Worm (Caenorhabditis elegans): ENCODE measurements around the gene F42A6.6.
A peak's percentile ranks its signal among the peaks of the same experiment; 100 is the strongest.

The F42A6.6 gene

DNA sequence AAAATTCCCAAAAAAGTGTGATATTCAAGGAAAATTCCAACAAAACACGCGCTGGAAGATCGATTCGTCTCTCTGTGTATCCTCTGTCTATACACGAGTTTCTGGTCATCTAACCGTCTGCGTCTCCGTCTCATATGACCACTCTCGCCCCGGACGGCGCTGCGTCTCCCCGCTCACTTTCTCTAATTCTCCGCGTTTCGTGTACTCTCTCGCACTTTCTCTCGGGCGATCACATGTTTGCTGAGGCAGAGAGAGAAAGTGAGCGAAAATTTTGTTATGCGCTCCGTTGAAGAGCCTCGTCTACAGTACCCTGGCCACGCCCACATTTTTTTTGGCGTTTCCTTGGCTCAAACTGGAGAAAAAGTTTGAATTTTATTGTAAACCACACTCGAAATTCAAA lies 47.9 kb upstream of the F42A6.6 start (continued):
- TF ChIP-seq hlh-30 (tag; optimal IDR thresholded peaks at IDR 0.05; ENCODE audit: insufficient read depth) (peak; percentile 100), ztf-7 (tag; optimal IDR thresholded peaks at IDR 0.05) (no peak), tra-1 (GFP tag; IDR thresholded peaks at IDR 0.05) (0 out of 2 replicates have a peak, but pooled peaks have one; percentile 46), duxl-1 (tag; optimal IDR thresholded peaks at IDR 0.05; ENCODE audit: poor library complexity) (peak; percentile 83), pqm-1 (tag; optimal IDR thresholded peaks at IDR 0.05) (no peak), fos-1 (tag; optimal IDR thresholded peaks at IDR 0.05) (no peak), jun-1 (tag; optimal IDR thresholded peaks at IDR 0.05) (peak; percentile 80), zag-1 (tag; optimal IDR thresholded peaks at IDR 0.05) (no peak), nhr-28 (tag; optimal IDR thresholded peaks at IDR 0.05) (peak; percentile 84), lin-15B (tag; optimal IDR thresholded peaks at IDR 0.05) (no peak), Y48G9A.11 (GFP tag; IDR thresholded peaks at IDR 0.05) (peak; percentile 41; the same call in 1 of the 2 replicates), lim-7 (GFP tag; IDR thresholded peaks at IDR 0.05) (no peak), dmd-9 (GFP tag; IDR thresholded peaks at IDR 0.05) (0 out of 2 replicates have a peak, but pooled peaks have one; percentile 50), nhr-76 (tag; optimal IDR thresholded peaks at IDR 0.05) (no peak), hmg-1.1 (GFP tag; IDR thresholded peaks at IDR 0.05) (peak; percentile 95), snpc-4 (tag; optimal IDR thresholded peaks at IDR 0.05) (no peak), nhr-77 (tag; optimal IDR thresholded peaks at IDR 0.05) (peak; percentile 60), R02D3.7 (tag; optimal IDR thresholded peaks at IDR 0.05) (no peak), ama-1 (optimal IDR thresholded peaks at IDR 0.05) (no peak), aha-1 (tag) (peak; percentile 99), mep-1 (tag; optimal IDR thresholded peaks at IDR 0.05) (peak; percentile 91), mdl-1 (tag; optimal IDR thresholded peaks at IDR 0.05) (peak; percentile 82 to 92), mxl-2 (GFP tag; conservative IDR thresholded peaks at IDR 0.05) (no peak), Y105C5A.15 (GFP tag; IDR thresholded peaks at IDR 0.05) (no peak), Y5F2A.4 (GFP tag; optimal IDR thresholded peaks at IDR 0.05) (no peak)

DNA sequence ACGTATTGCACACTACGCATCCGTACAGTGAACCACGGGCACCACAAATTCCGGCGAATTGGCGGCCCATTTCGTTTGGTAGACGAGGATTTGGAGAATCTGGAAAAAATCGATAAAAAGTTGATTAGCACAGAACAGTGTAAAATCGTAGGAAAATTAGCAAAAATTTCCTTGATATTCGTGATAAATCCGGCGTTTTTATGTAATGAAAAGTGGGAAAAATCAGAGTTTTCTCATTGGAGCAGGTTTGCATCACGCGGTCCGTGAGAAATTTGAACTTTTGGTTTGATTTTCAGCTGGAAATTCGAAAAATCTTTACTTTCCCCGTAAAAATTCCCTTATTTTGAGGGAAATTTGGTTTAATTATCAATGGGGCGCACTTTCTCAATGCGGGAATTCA lies 47.4 kb upstream of the F42A6.6 start, which contains the start of gene B0546.4:
B0546.4 (minus strand) TSS at position 101 of the 400 bp plus-strand sequence.
- no peak for TF ChIP-seq Y75B8A.6 (GFP tag; IDR thresholded peaks at IDR 0.05)
- TF ChIP-seq F44E2.7 (GFP tag; IDR thresholded peaks at IDR 0.05) = no peak
- TF ChIP-seq lin-39 (tag; optimal IDR thresholded peaks at IDR 0.05) = no peak
- TF ChIP-seq ZK546.5 (tag; optimal IDR thresholded peaks at IDR 0.05) = no peak

DNA sequence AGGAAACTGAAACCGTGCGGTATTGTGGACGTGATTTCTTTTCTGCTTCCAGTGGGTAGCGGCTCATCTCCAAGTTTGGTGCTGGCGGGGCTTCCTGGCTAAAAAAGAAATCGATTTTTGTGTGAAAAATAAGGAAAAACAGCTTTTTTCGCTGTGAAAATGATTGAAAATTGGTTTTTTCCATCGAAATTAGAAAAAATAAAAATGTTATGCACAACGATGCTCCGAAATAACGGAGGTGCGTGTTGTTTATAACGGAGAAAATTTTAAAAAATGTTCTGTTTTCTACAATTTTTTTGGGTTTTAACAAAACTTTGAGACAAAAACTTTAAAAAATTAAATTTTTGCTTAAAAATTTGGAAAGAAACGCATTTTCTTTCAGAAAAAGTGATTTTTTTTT lies 46.5 kb upstream of the F42A6.6 start:
- TF ChIP-seq Y48G9A.11 (GFP tag; IDR thresholded peaks at IDR 0.05) (peak; percentile 54; the same call in 1 of the 2 replicates), Y105C5A.15 (GFP tag; IDR thresholded peaks at IDR 0.05) (no peak), T20F7.1 (GFP tag; optimal IDR thresholded peaks at IDR 0.05) (peak; percentile 63), lsy-2 (tag; optimal IDR thresholded peaks at IDR 0.05) (peak in 1 of 2 experiments; percentile 5), dmd-8 (GFP tag; IDR thresholded peaks at IDR 0.05) (no peak), duxl-1 (tag; optimal IDR thresholded peaks at IDR 0.05; ENCODE audit: poor library complexity) (no peak), nhr-237 (tag; optimal IDR thresholded peaks at IDR 0.05) (no peak), aha-1 (tag) (peak; percentile 59)

DNA sequence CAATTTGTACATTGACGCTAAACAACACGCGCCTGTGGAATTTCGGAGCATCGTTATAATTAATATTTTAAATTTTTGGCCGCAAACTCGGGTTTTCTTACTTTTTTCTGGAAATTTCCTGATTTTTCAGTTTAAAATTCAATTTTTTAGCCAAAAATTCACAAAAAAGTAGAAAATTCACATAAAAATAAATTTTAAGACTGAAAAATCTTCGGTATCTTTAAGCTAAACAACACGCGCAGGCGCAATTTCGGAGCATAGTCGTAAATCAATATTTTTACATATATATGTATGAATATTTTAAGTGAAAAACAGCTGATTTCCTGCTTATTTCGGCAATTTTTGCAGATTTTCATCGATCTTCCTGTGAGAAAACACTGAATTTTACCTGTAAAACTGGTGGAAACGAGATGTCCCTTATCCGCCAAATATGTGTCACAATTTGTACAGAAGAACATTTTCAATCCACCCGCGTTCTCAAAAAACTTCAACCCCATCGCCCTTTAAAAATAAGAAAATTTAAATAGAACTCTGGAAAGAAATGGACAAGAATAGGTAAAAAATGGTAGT lies 45.8 kb upstream of the F42A6.6 start, which contains the start of gene B0546.3:
B0546.3 (minus strand) TSS at position 504 of the 570 bp plus-strand sequence.
- no peak for TF ChIP-seq daf-12 (tag; optimal IDR thresholded peaks at IDR 0.05)
- no peak for TF ChIP-seq ZK337.2 (GFP tag; IDR thresholded peaks at IDR 0.05)
- TF ChIP-seq dmd-9 (GFP tag; IDR thresholded peaks at IDR 0.05) = no peak
- TF ChIP-seq dmd-6 (GFP tag; IDR thresholded peaks at IDR 0.05) = no peak
- TF ChIP-seq dve-1 (tag; optimal IDR thresholded peaks at IDR 0.05; ENCODE audit: insufficient read depth) = peak; percentile 27
- no peak for TF ChIP-seq mxl-2 (GFP tag; conservative IDR thresholded peaks at IDR 0.05)
- TF ChIP-seq lin-13 (GFP tag; optimal IDR thresholded peaks at IDR 0.05) = no peak
- TF ChIP-seq attf-4 (tag; optimal IDR thresholded peaks at IDR 0.05) = no peak
- no peak for TF ChIP-seq saeg-2 (GFP tag; IDR thresholded peaks at IDR 0.05)
- TF ChIP-seq Y48G9A.11 (GFP tag; IDR thresholded peaks at IDR 0.05) = peak; percentile 22; the same call in 1 of the 2 replicates
- TF ChIP-seq gei-8 (GFP tag; optimal IDR thresholded peaks at IDR 0.05) = no peak
- TF ChIP-seq zip-2 (tag; optimal IDR thresholded peaks at IDR 0.05) = no peak
- no peak for TF ChIP-seq pqm-1 (tag; optimal IDR thresholded peaks at IDR 0.05)
- no peak for TF ChIP-seq ces-1 (GFP tag; optimal IDR thresholded peaks at IDR 0.05)
- no peak for TF ChIP-seq ztf-7 (tag; optimal IDR thresholded peaks at IDR 0.05)
- no peak for TF ChIP-seq mdl-1 (tag; optimal IDR thresholded peaks at IDR 0.05)
- peak; percentile 6 for TF ChIP-seq nhr-102 (tag; optimal IDR thresholded peaks at IDR 0.05)
- no peak for TF ChIP-seq skn-1 (tag; optimal IDR thresholded peaks at IDR 0.05)
- peak; percentile 58 for TF ChIP-seq ama-1 (optimal IDR thresholded peaks at IDR 0.05)
- TF ChIP-seq ceh-82 (tag; optimal IDR thresholded peaks at IDR 0.05) = no peak
- TF ChIP-seq nhr-42 (GFP tag; IDR thresholded peaks at IDR 0.05) = no peak

All from whole organism, L4 larva.